Worm (Caenorhabditis elegans): Measurements from ENCODE around the gene npr-6.
A peak's percentile ranks its signal among the peaks of the same experiment; 100 is the strongest.

DNA sequence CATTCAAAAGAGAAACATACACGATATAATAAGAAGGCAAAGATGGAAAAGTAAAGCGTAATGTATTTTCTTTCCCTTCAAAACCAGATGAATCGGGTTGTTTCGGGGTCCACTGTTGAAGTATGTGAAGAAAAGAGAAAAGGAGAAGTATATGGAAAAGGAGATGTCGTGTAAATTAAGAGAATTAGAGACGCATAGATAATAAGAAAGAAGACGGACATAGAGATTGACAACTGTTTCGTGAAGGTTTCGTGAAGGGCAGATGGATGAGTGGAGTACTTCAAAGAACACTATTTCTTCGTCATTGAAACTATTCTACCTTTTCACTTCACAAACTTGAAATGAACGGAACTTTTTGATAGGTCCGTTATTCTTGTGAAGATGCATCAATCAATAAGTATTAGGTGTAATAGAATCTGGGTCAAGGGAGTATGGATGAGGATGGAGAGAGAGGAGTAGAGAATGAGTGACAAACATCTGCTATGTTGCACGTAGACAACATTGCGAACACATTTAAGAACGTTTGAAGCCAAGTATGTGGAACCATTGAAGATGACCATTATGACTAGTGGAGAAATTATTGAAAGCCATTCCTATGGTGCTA lies 47.3 kb downstream of the npr-6 start:
- TF ChIP-seq lsy-2 (tag; optimal IDR thresholded peaks at IDR 0.05): peak in 1 of 2 experiments; percentile 17
- TF ChIP-seq pqm-1 (tag; optimal IDR thresholded peaks at IDR 0.05): no peak
- no peak for TF ChIP-seq fkh-10 (GFP tag; optimal IDR thresholded peaks at IDR 0.05)
- no peak for TF ChIP-seq dpl-1 (GFP tag; optimal IDR thresholded peaks at IDR 0.05)
